Worm (Caenorhabditis elegans) whole organism, L1 larva: ENCODE data around the gene str-198.

ENCODE experiments used
- aha-1 ChIP-seq: fragments of 150-350 bp; optimal IDR thresholded peaks from 2 replicates; lab custom pipeline; 2014; ENCODE audit warnings: missing biosample characterization, missing genetic modification characterization
- blmp-1 ChIP-seq: fragments of 150-350 bp; optimal IDR thresholded peaks from 2 replicates; lab custom pipeline; 2014; ENCODE audit warnings: missing biosample characterization, missing genetic modification characterization
- ceh-8 ChIP-seq: fragments of 200-800 bp; sonication (Bioruptor generic); optimal IDR thresholded peaks from 2 replicates; lab custom pipeline; 2018; ENCODE audit warnings: mild to moderate bottlenecking, missing genetic modification characterization, moderate library complexity, missing compliant biosample characterization
- ceh-88 ChIP-seq: fragments of 200-800 bp; sonication (Bioruptor generic); IDR thresholded peaks from 2 replicates; pipeline ENCODE4 v1.3.6; 2022; ENCODE audit warnings: missing genetic modification characterization, missing compliant biosample characterization
- ceh-90 ChIP-seq: sonication (generic microtip); optimal IDR thresholded peaks from 2 replicates; lab custom pipeline; 2016; ENCODE audit warnings: missing genetic modification characterization, missing compliant biosample characterization
- dsc-1 ChIP-seq: sonication (generic microtip); optimal IDR thresholded peaks from 2 replicates; lab custom pipeline; 2016; ENCODE audit warnings: mild to moderate bottlenecking, missing genetic modification characterization, missing compliant biosample characterization
- efl-1 ChIP-seq, 4 experiments: fragments of 150-350 bp; optimal IDR thresholded peaks in 3 of 4; peaks in 1 of 4; 1 replicate in 1 of 4; 2 replicates in 3 of 4; lab custom pipeline; 2014; ENCODE audit warnings: missing biosample characterization in 2 of 4, missing genetic modification characterization in 2 of 4, missing genetic modification reagents in 2 of 4
- egl-27 ChIP-seq, 2 experiments: fragments of 150-350 bp in 1 of 2; sonication (generic microtip); optimal IDR thresholded peaks; 3 replicates each; lab custom pipeline; 2017 to 2018; ENCODE audit warnings: missing biosample characterization in 2 of 2, missing genetic modification characterization in 2 of 2, missing genetic modification reagents in 2 of 2
- elt-2 ChIP-seq: sonication (generic microtip); optimal IDR thresholded peaks from 2 replicates; lab custom pipeline; 2016; ENCODE audit warnings: missing genetic modification characterization, mild to moderate bottlenecking, inconsistent platforms, missing compliant biosample characterization, missing genetic modification reagents
- fkh-10 ChIP-seq: sonication (generic microtip); optimal IDR thresholded peaks from 2 replicates; lab custom pipeline; 2017; ENCODE audit warnings: missing biosample characterization, missing genetic modification reagents, missing genetic modification characterization
- hpl-2 ChIP-seq: fragments of 150-350 bp; optimal IDR thresholded peaks from 2 replicates; lab custom pipeline; 2014; ENCODE audit warnings: missing biosample characterization, missing genetic modification reagents, missing genetic modification characterization
- irx-1 ChIP-seq: sonication (generic microtip); optimal IDR thresholded peaks from 2 replicates; lab custom pipeline; 2016; ENCODE audit warnings: missing genetic modification characterization, missing compliant biosample characterization
- lin-14 ChIP-seq: fragments of 200-800 bp; sonication (Bioruptor generic); optimal IDR thresholded peaks from 2 replicates; lab custom pipeline; 2018; ENCODE audit warnings: mild to moderate bottlenecking, missing genetic modification characterization, moderate library complexity, missing compliant biosample characterization
- lin-15B ChIP-seq: fragments of 150-350 bp; sonication (generic microtip); optimal IDR thresholded peaks from 3 replicates; lab custom pipeline; 2014; ENCODE audit warnings: missing biosample characterization, missing genetic modification characterization
- lin-35 ChIP-seq, 2 experiments: fragments of 150-350 bp; optimal IDR thresholded peaks; 2 replicates each; lab custom pipeline; 2014; ENCODE audit warnings: missing biosample characterization in 2 of 2, missing genetic modification characterization in 2 of 2, missing genetic modification reagents in 2 of 2
- lir-3 ChIP-seq: sonication (generic microtip); optimal IDR thresholded peaks from 2 replicates; lab custom pipeline; 2016; ENCODE audit warnings: mild to moderate bottlenecking, missing genetic modification characterization, moderate library complexity, missing compliant biosample characterization; ENCODE audit not compliant: poor library complexity
- nhr-11 ChIP-seq: fragments of 150-350 bp; optimal IDR thresholded peaks from 2 replicates; lab custom pipeline; 2014; ENCODE audit warnings: missing biosample characterization, missing genetic modification characterization
- nhr-20 ChIP-seq: sonication (generic microtip); optimal IDR thresholded peaks from 2 replicates; lab custom pipeline; 2016; ENCODE audit warnings: mild to moderate bottlenecking, missing genetic modification characterization, missing compliant biosample characterization
- nhr-28 ChIP-seq: fragments of 150-350 bp; optimal IDR thresholded peaks from 2 replicates; lab custom pipeline; 2014; ENCODE audit warnings: missing biosample characterization, missing genetic modification characterization
- nhr-47 ChIP-seq: sonication (generic microtip); optimal IDR thresholded peaks from 2 replicates; lab custom pipeline; 2016; ENCODE audit warnings: mild to moderate bottlenecking, missing genetic modification characterization, moderate library complexity, missing compliant biosample characterization
- nhr-76 ChIP-seq: sonication (generic microtip); optimal IDR thresholded peaks from 2 replicates; lab custom pipeline; 2017; ENCODE audit warnings: missing biosample characterization, missing genetic modification characterization
- nhr-90 ChIP-seq: sonication (generic microtip); optimal IDR thresholded peaks from 2 replicates; lab custom pipeline; 2016; ENCODE audit warnings: mild to moderate bottlenecking, missing genetic modification characterization, missing compliant biosample characterization; ENCODE audit not compliant: poor library complexity
- rnt-1 ChIP-seq: sonication (generic microtip); optimal IDR thresholded peaks from 2 replicates; lab custom pipeline; 2016; ENCODE audit warnings: mild to moderate bottlenecking, missing genetic modification characterization, moderate library complexity, missing compliant biosample characterization
- skn-1 ChIP-seq: fragments of 150-350 bp; optimal IDR thresholded peaks from 2 replicates; lab custom pipeline; 2014; ENCODE audit warnings: missing biosample characterization, missing genetic modification characterization
- snpc-4 ChIP-seq: fragments of 150-350 bp; optimal IDR thresholded peaks from 2 replicates; lab custom pipeline; 2014; ENCODE audit warnings: missing biosample characterization, missing genetic modification characterization
- snu-23 ChIP-seq: sonication (generic microtip); optimal IDR thresholded peaks from 2 replicates; lab custom pipeline; 2016; ENCODE audit warnings: missing genetic modification characterization, missing compliant biosample characterization
- sox-4 ChIP-seq: sonication (generic microtip); optimal IDR thresholded peaks from 2 replicates; lab custom pipeline; 2016; ENCODE audit warnings: missing genetic modification characterization, missing compliant biosample characterization
- sptf-1 ChIP-seq: fragments of 150-350 bp; optimal IDR thresholded peaks from 2 replicates; lab custom pipeline; 2014; ENCODE audit warnings: missing biosample characterization, missing genetic modification characterization
- tlp-1 ChIP-seq: fragments of 150-350 bp; optimal IDR thresholded peaks from 2 replicates; lab custom pipeline; 2014; ENCODE audit warnings: missing biosample characterization, missing genetic modification characterization
- unc-130 ChIP-seq: fragments of 150-350 bp; optimal IDR thresholded peaks from 2 replicates; lab custom pipeline; 2017; ENCODE audit warnings: missing biosample characterization, missing genetic modification characterization, inconsistent platforms
- unc-62 ChIP-seq: fragments of 150-350 bp; optimal IDR thresholded peaks from 2 replicates; lab custom pipeline; 2014; ENCODE audit warnings: missing biosample characterization, missing genetic modification reagents, missing genetic modification characterization
- unc-86 ChIP-seq: sonication (generic microtip); optimal IDR thresholded peaks from 2 replicates; lab custom pipeline; 2016; ENCODE audit warnings: missing genetic modification characterization, missing compliant biosample characterization
- unc-98 ChIP-seq: fragments of 200-800 bp; sonication (Bioruptor generic); IDR thresholded peaks from 2 replicates; pipeline ENCODE4 v1.3.6; 2022; ENCODE audit warnings: missing genetic modification characterization, missing compliant biosample characterization
- zip-4 ChIP-seq: fragments of 200-800 bp; sonication (Bioruptor generic); optimal IDR thresholded peaks from 2 replicates; lab custom pipeline; 2018; ENCODE audit warnings: mild to moderate bottlenecking, missing genetic modification characterization, moderate library complexity, missing compliant biosample characterization

str-198 gene

DNA sequence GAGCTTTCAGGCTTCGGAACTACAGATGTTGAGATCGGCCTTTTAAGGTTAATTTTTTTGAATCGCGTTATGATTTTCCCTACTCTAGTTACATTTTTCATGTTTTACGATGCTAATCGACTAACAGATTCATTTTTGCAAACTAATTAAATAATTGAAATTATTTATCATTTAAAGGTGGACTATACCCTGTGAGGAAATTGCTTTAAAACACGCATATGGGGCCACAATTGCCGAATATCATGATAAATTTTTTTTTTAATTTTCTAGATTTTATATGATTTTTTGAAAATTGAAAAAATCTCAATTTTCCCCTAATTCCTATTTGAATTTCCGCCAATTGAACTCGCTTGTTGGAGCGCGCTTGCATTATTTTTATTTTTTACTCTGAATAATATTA is 14.4 kb downstream of the str-198 start, which contains the start of gene fbxa-100:
TSS of gene fbxa-100 (minus strand) at position 101 of the 400 bp plus-strand sequence.
- TF ChIP-seq nhr-76 (tag; lab: Kevin White, UChicago) (no peak), skn-1 (tag; lab: Kevin White, UChicago) (no peak), nhr-20 (tag; lab: Kevin White, UChicago) (no peak)

DNA sequence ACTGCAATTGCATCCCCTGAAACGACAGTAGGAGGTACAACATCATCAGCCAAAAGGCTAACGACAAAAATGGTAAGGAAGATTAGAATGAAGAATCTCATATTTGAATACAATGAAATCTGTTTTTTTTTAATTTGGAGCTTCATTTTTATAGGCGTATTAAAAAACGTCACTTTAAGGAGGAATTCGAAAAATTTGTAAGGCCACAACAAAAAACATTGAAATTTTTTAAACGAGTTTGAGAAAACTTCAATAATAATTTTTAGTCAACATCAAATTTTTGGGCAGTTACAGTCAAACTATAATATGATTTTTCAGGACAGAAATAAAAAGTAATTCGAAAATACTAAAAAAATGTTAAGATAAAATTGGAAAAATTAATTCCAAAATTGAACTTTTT is 15.2 kb downstream of the str-198 start, which contains the start of gene F14H3.14:
TSS of gene F14H3.14 (minus strand) at position 101 of the 400 bp plus-strand sequence.
- TF ChIP-seq ceh-90 (tag; lab: Kevin White, UChicago) (no peak), lin-15B (tag; lab: Kevin White, UChicago) (no peak), blmp-1 (tag; lab: Kevin White, UChicago) (no peak), nhr-90 (tag; lab: Kevin White, UChicago) (no peak), zip-4 (GFP tag; lab: Kevin White, UChicago) (no peak), tlp-1 (tag; lab: Kevin White, UChicago) (no peak), nhr-47 (no peak)

DNA sequence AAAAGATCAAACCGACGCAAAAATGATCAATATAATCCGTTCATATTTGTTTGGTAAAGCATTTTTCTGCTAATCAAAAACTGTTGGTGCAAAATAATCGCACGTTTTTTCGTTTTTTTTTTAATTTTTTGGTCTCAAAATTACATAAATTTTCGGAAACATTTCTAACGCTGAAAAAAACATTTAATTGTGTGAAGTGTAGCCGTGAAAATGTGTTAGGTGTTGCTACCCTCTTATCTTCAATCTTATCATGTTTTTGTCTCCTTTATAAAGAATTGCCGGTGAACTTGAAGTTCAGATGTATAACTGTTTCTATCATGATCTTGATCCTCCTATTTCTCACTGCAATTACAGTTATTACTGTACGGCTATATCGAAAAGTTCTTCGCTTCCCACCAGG is 21.3 kb downstream of the str-198 start, which contains the start of gene cyp-35D1:
TSS of gene cyp-35D1 (plus strand) at position 301 of the 400 bp plus-strand sequence.
- TF ChIP-seq ceh-8 (no peak), irx-1 (tag; lab: Kevin White, UChicago) (no peak), snu-23 (GFP tag; lab: Kevin White, UChicago) (no peak), fkh-10 (GFP tag; lab: Kevin White, UChicago) (no peak), egl-27 (tag; optimal IDR thresholded peaks at IDR 0.05; lab: Kevin White, UChicago) (no peak), snpc-4 (tag; lab: Kevin White, UChicago) (no peak), aha-1 (tag; lab: Kevin White, UChicago) (no peak), blmp-1 (tag; lab: Kevin White, UChicago) (no peak), lin-35 (GFP tag; optimal IDR thresholded peaks at IDR 0.05; lab: Kevin White, UChicago) (no peak), lir-3 (tag; lab: Kevin White, UChicago) (no peak), unc-98 (GFP tag; lab: Robert Waterston, UW) (no peak), unc-62 (GFP tag; lab: Kevin White, UChicago) (no peak), lin-14 (GFP tag; lab: Kevin White, UChicago) (no peak), unc-86 (tag; lab: Kevin White, UChicago) (no peak)
- TF ChIP-seq, all 84 proteins: peak for 0

DNA sequence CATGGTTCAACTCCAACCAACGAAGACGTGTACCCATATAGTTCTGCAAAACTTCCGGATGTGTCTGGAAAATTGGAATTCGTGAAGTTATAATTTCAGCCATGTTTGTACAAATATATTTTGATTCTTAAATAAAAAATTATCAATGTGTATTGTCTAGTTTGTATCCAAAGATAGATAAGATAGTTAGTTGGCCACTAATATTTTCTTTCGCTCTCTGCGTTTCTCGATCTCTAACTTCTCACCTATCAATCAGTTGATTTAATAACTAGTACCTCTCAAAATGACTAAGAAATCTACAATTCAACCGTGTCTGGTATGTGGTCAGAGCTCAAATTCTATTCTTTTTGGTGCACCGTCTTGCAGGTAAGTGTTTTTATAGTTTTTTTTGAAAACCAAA is 23.6 kb downstream of the str-198 start, which contains the start of gene nhr-176:
TSS of gene nhr-176 (plus strand) at position 159 of the 400 bp plus-strand sequence.
- peak; percentile 36 for TF ChIP-seq elt-2 (tag; lab: Kevin White, UChicago)
- TF ChIP-seq unc-130 (tag; lab: Kevin White, UChicago): no peak
- TF ChIP-seq aha-1 (tag; lab: Kevin White, UChicago): no peak
- no peak for TF ChIP-seq hpl-2 (GFP tag; lab: Kevin White, UChicago)
- TF ChIP-seq ceh-88 (GFP tag; lab: Robert Waterston, UW): no peak
- no peak for TF ChIP-seq nhr-11 (tag; lab: Kevin White, UChicago)
- TF ChIP-seq nhr-28 (tag; lab: Kevin White, UChicago): no peak
- TF ChIP-seq rnt-1: no peak
- no peak for TF ChIP-seq sox-4 (tag; lab: Kevin White, UChicago)
- TF ChIP-seq sptf-1 (tag; lab: Kevin White, UChicago): no peak
- TF ChIP-seq dsc-1 (tag; lab: Kevin White, UChicago): no peak
- TF ChIP-seq efl-1 (optimal IDR thresholded peaks at IDR 0.05; lab: Kevin White, UChicago): no peak
- peak in 1 of 2 experiments; percentile 34 for TF ChIP-seq efl-1 (GFP tag; optimal IDR thresholded peaks at IDR 0.05 in 1 of 2; lab: Kevin White, UChicago)
- TF ChIP-seq egl-27 (tag; optimal IDR thresholded peaks at IDR 0.05; lab: Kevin White, UChicago): no peak
